Worm (Caenorhabditis elegans) whole organism, L4 larva: ENCODE measurements around the gene irld-49.

Source experiments
- F10B5.3 ChIP-seq: sonication (generic microtip); optimal IDR thresholded peaks from 2 replicates; lab custom pipeline; 2016; ENCODE audit warnings: mild to moderate bottlenecking, missing genetic modification characterization, missing compliant biosample characterization
- F37D6.2 ChIP-seq: sonication (generic microtip); optimal IDR thresholded peaks from 2 replicates; lab custom pipeline; 2016; ENCODE audit warnings: mild to moderate bottlenecking, missing genetic modification characterization, missing compliant biosample characterization
- T26A8.4 ChIP-seq: fragments of 200-800 bp; sonication (Bioruptor generic); IDR thresholded peaks from 2 replicates; pipeline ENCODE4 v1.3.6; 2022; ENCODE audit warnings: missing genetic modification characterization, missing compliant biosample characterization
- Y48G9A.11 ChIP-seq: fragments of 200-800 bp; sonication (Bioruptor generic); IDR thresholded peaks from 2 replicates; pipeline ENCODE4 v1.3.6; 2022; ENCODE audit warnings: missing genetic modification reagents, missing genetic modification characterization, missing compliant biosample characterization
- aha-1 ChIP-seq: fragments of 150-350 bp; peaks from one replicate; lab custom pipeline; 2014; ENCODE audit warnings: missing biosample characterization, missing genetic modification characterization
- ama-1 ChIP-seq: fragments of 150-350 bp; optimal IDR thresholded peaks from 2 replicates; lab custom pipeline; 2014; ENCODE audit warnings: inconsistent platforms, mixed read lengths
- ceh-28 ChIP-seq: fragments of 150-350 bp; optimal IDR thresholded peaks from 2 replicates; lab custom pipeline; 2014; ENCODE audit warnings: missing biosample characterization, missing genetic modification reagents, missing genetic modification characterization
- ceh-32 ChIP-seq: sonication (generic microtip); optimal IDR thresholded peaks from 2 replicates; lab custom pipeline; 2016; ENCODE audit warnings: mild to moderate bottlenecking, missing genetic modification characterization, missing compliant biosample characterization; ENCODE audit not compliant: poor library complexity
- ceh-44 ChIP-seq: fragments of 200-800 bp; sonication (Bioruptor generic); IDR thresholded peaks from 2 replicates; pipeline ENCODE4 v1.3.6; 2022; ENCODE audit warnings: missing genetic modification reagents, missing genetic modification characterization, missing compliant biosample characterization
- cey-2 ChIP-seq: sonication (generic microtip); optimal IDR thresholded peaks from 3 replicates; lab custom pipeline; 2017; ENCODE audit warnings: missing genetic modification characterization, mild to moderate bottlenecking, missing compliant biosample characterization, antibody characterized with exemption, borderline replicate concordance; ENCODE audit not compliant: insufficient read depth
- dmd-6 ChIP-seq: fragments of 200-800 bp; sonication (Bioruptor generic); IDR thresholded peaks from 2 replicates; pipeline ENCODE4 v1.3.6; 2022; ENCODE audit warnings: missing genetic modification reagents, missing genetic modification characterization, missing compliant biosample characterization
- dmd-8 ChIP-seq: fragments of 200-800 bp; sonication (Bioruptor generic); IDR thresholded peaks from 2 replicates; pipeline ENCODE4 v1.3.6; 2022; ENCODE audit warnings: missing genetic modification characterization, missing compliant biosample characterization
- duxl-1 ChIP-seq: sonication (generic microtip); optimal IDR thresholded peaks from 2 replicates; lab custom pipeline; 2016; ENCODE audit warnings: mild to moderate bottlenecking, missing genetic modification characterization, moderate library complexity, missing compliant biosample characterization; ENCODE audit not compliant: poor library complexity
- egl-43 ChIP-seq: fragments of 200-800 bp; sonication (Bioruptor generic); IDR thresholded peaks from 2 replicates; pipeline ENCODE4 v1.3.6; 2022; ENCODE audit warnings: missing genetic modification reagents, missing genetic modification characterization, missing compliant biosample characterization
- gei-8 ChIP-seq: fragments of 200-800 bp; sonication (Bioruptor generic); optimal IDR thresholded peaks from 2 replicates; lab custom pipeline; 2018; ENCODE audit warnings: mild to moderate bottlenecking, missing genetic modification characterization, missing compliant biosample characterization
- hif-1 ChIP-seq, 2 experiments: sonication (generic microtip); optimal IDR thresholded peaks; 2 replicates each; lab custom pipeline; 2016 to 2017; ENCODE audit warnings: missing compliant biosample characterization in 2 of 2, missing genetic modification characterization in 2 of 2, missing genetic modification reagents in 2 of 2, missing genotype in 2 of 2, mild to moderate bottlenecking in 1 of 2
- hlh-30 ChIP-seq: sonication (generic microtip); optimal IDR thresholded peaks from 2 replicates; lab custom pipeline; 2017; ENCODE audit warnings: antibody characterized with exemption, mild to moderate bottlenecking, missing genetic modification characterization, missing compliant biosample characterization; ENCODE audit not compliant: insufficient read depth
- jun-1 ChIP-seq: fragments of 150-350 bp; optimal IDR thresholded peaks from 2 replicates; lab custom pipeline; 2014; ENCODE audit warnings: missing biosample characterization, missing genetic modification reagents, missing genetic modification characterization
- mep-1 ChIP-seq: fragments of 150-350 bp; sonication (generic microtip); optimal IDR thresholded peaks from 3 replicates; lab custom pipeline; 2014; ENCODE audit warnings: missing biosample characterization, missing genetic modification characterization
- mxl-2 ChIP-seq: fragments of 200-800 bp; sonication (Bioruptor generic); conservative IDR thresholded peaks from 2 replicates; pipeline ENCODE4 v1.3.6; 2022; ENCODE audit warnings: missing genetic modification reagents, missing genetic modification characterization, missing compliant biosample characterization
- mxl-3 ChIP-seq: fragments of 200-800 bp; sonication (Bioruptor generic); optimal IDR thresholded peaks from 2 replicates; lab custom pipeline; 2018; ENCODE audit warnings: mild to moderate bottlenecking, missing genetic modification characterization, missing compliant biosample characterization
- nhr-111 ChIP-seq: fragments of 200-800 bp; sonication (Bioruptor generic); optimal IDR thresholded peaks from 2 replicates; lab custom pipeline; 2018; ENCODE audit warnings: mild to moderate bottlenecking, missing genetic modification characterization, missing compliant biosample characterization
- nhr-237 ChIP-seq: sonication (generic microtip); optimal IDR thresholded peaks from 2 replicates; lab custom pipeline; 2017; ENCODE audit warnings: missing biosample characterization, missing genetic modification characterization
- nhr-25 ChIP-seq: sonication (generic microtip); optimal IDR thresholded peaks from 2 replicates; lab custom pipeline; 2017; ENCODE audit warnings: missing genetic modification characterization, mild to moderate bottlenecking, missing compliant biosample characterization, antibody characterized with exemption, moderate library complexity, borderline replicate concordance; ENCODE audit not compliant: insufficient read depth
- nhr-28 ChIP-seq: fragments of 150-350 bp; optimal IDR thresholded peaks from 2 replicates; lab custom pipeline; 2014; ENCODE audit warnings: missing biosample characterization, missing genetic modification characterization
- nhr-42 ChIP-seq: fragments of 200-800 bp; sonication (Bioruptor generic); IDR thresholded peaks from 2 replicates; pipeline ENCODE4 v1.3.6; 2022; ENCODE audit warnings: missing genetic modification characterization, missing compliant biosample characterization
- pha-4 ChIP-seq, 2 experiments: fragments of 150-350 bp in 1 of 2; fragments of 200-800 bp in 1 of 2; sonication (Bioruptor generic) in 1 of 2; IDR thresholded peaks in 1 of 2; optimal IDR thresholded peaks in 1 of 2; 2 replicates each; pipeline versions ENCODE4 v1.3.6 to Lab custom; 2014 to 2022; ENCODE audit warnings: missing genetic modification characterization in 2 of 2, missing genetic modification reagents in 2 of 2, missing biosample characterization in 1 of 2, missing compliant biosample characterization in 1 of 2
- pqm-1 ChIP-seq: sonication (generic microtip); optimal IDR thresholded peaks from 2 replicates; lab custom pipeline; 2017; ENCODE audit warnings: missing biosample characterization, missing genetic modification characterization
- set-16 ChIP-seq: fragments of 200-800 bp; sonication (Bioruptor generic); IDR thresholded peaks from 2 replicates; pipeline ENCODE4 v1.3.6; 2022; ENCODE audit warnings: missing genetic modification reagents, missing genetic modification characterization, missing compliant biosample characterization
- skn-1 ChIP-seq: fragments of 150-350 bp; optimal IDR thresholded peaks from 2 replicates; lab custom pipeline; 2014; ENCODE audit warnings: missing biosample characterization, missing genetic modification characterization
- unc-130 ChIP-seq: sonication (generic microtip); optimal IDR thresholded peaks from 2 replicates; lab custom pipeline; 2016; ENCODE audit warnings: missing genetic modification reagents, missing genetic modification characterization, missing compliant biosample characterization
- unc-39 ChIP-seq: sonication (generic microtip); optimal IDR thresholded peaks from 2 replicates; lab custom pipeline; 2017; ENCODE audit warnings: missing biosample characterization, missing genetic modification characterization
- unc-62 ChIP-seq, 3 experiments: fragments of 150-350 bp in 1 of 3; sonication (generic microtip); optimal IDR thresholded peaks in 2 of 3; peaks in 1 of 3; 1 replicate in 1 of 3; 2 replicates in 2 of 3; lab custom pipeline; 2014 to 2017; ENCODE audit warnings: missing biosample characterization in 3 of 3, missing genetic modification characterization in 3 of 3, missing genetic modification reagents in 3 of 3, missing genotype in 1 of 3
- ztf-7 ChIP-seq: fragments of 150-350 bp; optimal IDR thresholded peaks from 2 replicates; lab custom pipeline; 2014; ENCODE audit warnings: missing biosample characterization, missing genetic modification characterization

Gene irld-49

DNA sequence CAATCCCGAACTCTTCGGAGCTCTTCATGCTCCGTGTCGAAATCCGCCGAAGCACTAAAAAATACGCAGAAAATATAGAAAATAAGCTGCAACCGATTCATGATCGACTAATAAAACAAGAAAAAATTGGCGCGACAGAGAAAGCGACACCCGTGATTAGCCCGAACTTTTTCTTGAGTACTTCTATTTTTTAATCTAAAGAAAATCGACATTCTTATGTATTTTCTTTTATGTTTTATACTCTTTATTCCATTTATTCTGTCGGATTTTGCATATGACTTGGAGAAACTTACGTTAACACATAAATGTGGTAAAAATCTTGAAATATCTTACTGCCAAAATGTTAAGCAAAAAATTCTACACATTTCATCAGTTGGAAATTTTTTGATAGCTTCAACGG, at the start of gene irld-49, which contains the start of gene irld-50:
irld-49 (plus strand) TSS at position 211 of the 400 bp plus-strand sequence.
irld-50 (minus strand) TSS at position 101 of the 400 bp plus-strand sequence.
- TF ChIP-seq nhr-25 (tag; lab: Kevin White, UChicago): no peak
- no peak for TF ChIP-seq ama-1 (lab: Kevin White, UChicago)
- TF ChIP-seq ceh-44 (GFP tag; lab: Robert Waterston, UW): no peak
- TF ChIP-seq ceh-32: no peak
- TF ChIP-seq T26A8.4 (GFP tag; lab: Robert Waterston, UW): no peak
- no peak for TF ChIP-seq egl-43 (GFP tag; lab: Robert Waterston, UW)
- no peak for TF ChIP-seq dmd-8
- no peak for TF ChIP-seq mxl-2
- no peak for TF ChIP-seq ztf-7 (tag; lab: Kevin White, UChicago)
- TF ChIP-seq, all 104 proteins: peak for 0

- no peak for TF ChIP-seq skn-1 (tag; lab: Kevin White, UChicago)
- no peak for TF ChIP-seq jun-1 (tag; lab: Kevin White, UChicago)
- TF ChIP-seq Y48G9A.11: no peak
- no peak for TF ChIP-seq unc-39 (tag; lab: Kevin White, UChicago)
- TF ChIP-seq nhr-111 (GFP tag; lab: Kevin White, UChicago): no peak
- TF ChIP-seq unc-62 (GFP tag; optimal IDR thresholded peaks at IDR 0.05 in 1 of 2; lab: Kevin White, UChicago): no peak
- no peak for TF ChIP-seq unc-62 (tag; optimal IDR thresholded peaks at IDR 0.05; lab: Kevin White, UChicago)
- TF ChIP-seq nhr-28: no peak
- no peak for TF ChIP-seq mxl-3 (GFP tag; lab: Kevin White, UChicago)
- TF ChIP-seq gei-8 (GFP tag; lab: Kevin White, UChicago): no peak
Observed at ce11 chrII:2894295-2894694, 49.7 kb upstream of the irld-49 start, which contains the start of gene sqv-2. Gene sqv-2, minus strand, starts transcription at chrII:2894395.

- no peak for TF ChIP-seq F37D6.2 (tag; lab: Kevin White, UChicago)
- TF ChIP-seq skn-1 (tag; lab: Kevin White, UChicago): no peak
- no peak for TF ChIP-seq unc-130 (GFP tag; lab: Kevin White, UChicago)
- no peak for TF ChIP-seq hif-1 (tag; optimal IDR thresholded peaks at IDR 0.05; lab: Kevin White, UChicago)
- TF ChIP-seq pqm-1 (tag; lab: Kevin White, UChicago): no peak
Observed at ce11 chrII:2900248-2900647, 43.7 kb upstream of the irld-49 start, which contains the start of gene ubc-26. Gene ubc-26, minus strand, starts transcription at chrII:2900348.

DNA sequence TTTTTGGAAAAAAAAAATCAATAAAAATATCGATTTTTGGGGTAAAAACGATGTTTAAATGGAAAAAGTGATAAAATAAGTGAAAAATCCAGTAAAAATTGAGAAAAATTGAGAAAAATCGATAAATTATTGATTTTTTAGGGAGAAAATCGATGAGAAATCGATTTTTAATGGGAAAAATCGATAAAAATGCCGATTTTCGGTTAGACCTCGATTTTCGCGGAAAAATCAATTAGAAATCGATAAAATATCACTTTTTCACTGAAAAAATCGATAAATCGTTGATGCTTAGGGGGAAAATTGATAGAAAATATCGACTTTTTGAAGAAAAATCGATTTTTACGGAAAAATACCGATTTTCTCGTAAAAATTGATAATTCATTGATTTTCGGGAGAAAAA, 42.8 kb upstream of the irld-49 start:
- TF ChIP-seq ceh-28 (peak; percentile 92), cey-2 (tag; lab: Kevin White, UChicago) (no peak), set-16 (GFP tag; lab: Robert Waterston, UW) (no peak)
- TF ChIP-seq, all 104 proteins: peak for 1

DNA sequence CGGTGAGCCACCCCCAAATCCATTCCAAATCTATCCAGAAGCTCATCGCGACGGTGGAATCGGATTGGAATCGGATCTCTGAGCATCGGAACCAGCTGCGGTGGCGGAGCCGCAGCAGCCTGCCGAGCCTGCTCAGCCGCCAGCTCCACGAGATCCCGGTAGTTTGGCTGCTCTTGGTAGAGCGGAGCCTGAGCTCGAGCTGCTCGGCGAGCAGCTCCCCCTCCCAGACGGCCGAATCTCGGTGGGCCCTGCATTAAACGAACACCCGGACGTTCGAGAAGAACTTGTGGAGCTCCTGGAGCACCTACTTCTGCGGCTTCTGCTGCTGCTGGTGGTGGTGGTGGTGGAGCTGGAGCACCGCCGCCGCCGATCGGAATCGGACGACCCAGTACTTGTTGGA, 40.2 kb upstream of the irld-49 start:
- TF ChIP-seq set-16 (GFP tag; lab: Robert Waterston, UW) (peak; percentile 96), dmd-6 (GFP tag; lab: Robert Waterston, UW) (no peak), aha-1 (tag; lab: Kevin White, UChicago) (peak; percentile 63), pha-4 (GFP tag; IDR thresholded peaks at IDR 0.05; lab: Robert Waterston, UW) (peak; percentile 64; the same call in 1 of the 2 replicates), pha-4 (tag; optimal IDR thresholded peaks at IDR 0.05; lab: Kevin White, UChicago) (no peak)
- TF ChIP-seq, all 104 proteins: peak for 3

DNA sequence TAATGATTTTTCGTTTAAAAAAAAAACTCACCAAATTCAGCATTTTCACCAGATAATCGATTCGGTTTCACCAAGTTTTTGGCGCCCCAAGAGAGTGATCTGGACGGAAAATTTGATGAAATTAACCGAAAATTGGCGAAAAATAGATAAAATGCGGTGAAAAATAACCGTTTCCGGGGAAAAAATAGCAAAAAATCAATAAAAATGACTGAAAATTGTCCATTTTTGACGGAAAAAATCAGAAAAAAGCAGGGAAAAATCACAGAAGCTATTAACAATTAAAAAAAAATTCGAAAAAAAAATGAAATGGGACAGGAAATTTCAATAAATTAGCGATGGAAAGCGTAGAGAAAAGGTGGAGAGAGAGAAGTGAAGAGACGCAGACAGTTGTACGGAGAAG, 30.5 kb upstream of the irld-49 start, which contains the start of gene ubc-15:
ubc-15 (minus strand) TSS at position 101 of the 400 bp plus-strand sequence.
- TF ChIP-seq hlh-30 (tag; lab: Kevin White, UChicago): no peak
- no peak for TF ChIP-seq jun-1 (tag; lab: Kevin White, UChicago)
- TF ChIP-seq nhr-25 (tag; lab: Kevin White, UChicago): no peak
- no peak for TF ChIP-seq F10B5.3
- no peak for TF ChIP-seq nhr-42 (GFP tag; lab: Robert Waterston, UW)
- no peak for TF ChIP-seq mep-1 (tag; lab: Kevin White, UChicago)
- no peak for TF ChIP-seq duxl-1
- TF ChIP-seq nhr-237 (tag; lab: Kevin White, UChicago): no peak
- TF ChIP-seq nhr-111 (GFP tag; lab: Kevin White, UChicago): no peak
